Fruit fly (Drosophila melanogaster) whole organism, adult: ENCODE measurements around the gene CG34293.

ENCODE experiments used
- CG33017 ChIP-seq: fragments of 200-800 bp; sonication (Bioruptor generic); optimal IDR thresholded peaks from 2 replicates; lab custom pipeline; 2018; ENCODE audit warnings: missing biosample characterization, mild to moderate bottlenecking, missing genetic modification characterization, moderate library complexity
- CG7101 ChIP-seq: fragments of 200-800 bp; sonication (Bioruptor generic); optimal IDR thresholded peaks from 2 replicates; lab custom pipeline; 2018; ENCODE audit warnings: missing biosample characterization, mild to moderate bottlenecking, missing genetic modification characterization, moderate library complexity
- Crg-1 ChIP-seq: fragments of 200-800 bp; sonication (Bioruptor generic); optimal IDR thresholded peaks from 2 replicates; lab custom pipeline; 2016; ENCODE audit warnings: missing biosample characterization, missing genetic modification characterization
- Mnt ChIP-seq: fragments of 200-800 bp; sonication (Bioruptor generic); optimal IDR thresholded peaks from 2 replicates; lab custom pipeline; 2016; ENCODE audit warnings: missing biosample characterization, mild to moderate bottlenecking, missing genetic modification characterization
- cnc ChIP-seq, 2 experiments: fragments of >200 bp; optimal IDR thresholded peaks; 2 replicates each; lab custom pipeline; 2017
- kay ChIP-seq: fragments of 200-800 bp; sonication (Bioruptor generic); peaks from one replicate; lab custom pipeline; 2016; ENCODE audit warnings: missing biosample characterization, missing genetic modification characterization, borderline replicate concordance
- ovo ChIP-seq: fragments of 200-800 bp; sonication (Bioruptor generic); optimal IDR thresholded peaks from 2 replicates; lab custom pipeline; 2016; ENCODE audit warnings: missing biosample characterization, missing genetic modification characterization
- pad ChIP-seq: fragments of 200-800 bp; sonication (Bioruptor generic); optimal IDR thresholded peaks from 3 replicates; lab custom pipeline; 2017; ENCODE audit warnings: missing biosample characterization, missing genetic modification characterization, mild to moderate bottlenecking, moderate library complexity, missing genetic modification reagents
- tj ChIP-seq: fragments of 200-800 bp; sonication (Bioruptor generic); optimal IDR thresholded peaks from 3 replicates; lab custom pipeline; 2017; ENCODE audit warnings: missing biosample characterization, mild to moderate bottlenecking, missing genetic modification characterization, moderate library complexity

dm6 chr3R:27162824-27163223 is 2.6 kb downstream of the CG34293 start, which contains the start of gene ppk31:
- TF ChIP-seq kay (GFP tag; lab: Kevin White, UChicago) (no peak), ovo (GFP tag; lab: Kevin White, UChicago) (no peak), CG7101 (tag; lab: Kevin White, UChicago) (no peak), Crg-1 (GFP tag; lab: Kevin White, UChicago) (no peak), pad (GFP tag; lab: Kevin White, UChicago) (no peak), cnc (optimal IDR thresholded peaks at IDR 0.05; lab: Kevin White, UChicago) (no peak), tj (GFP tag; lab: Kevin White, UChicago) (no peak), CG33017 (tag; lab: Kevin White, UChicago) (no peak), Mnt (GFP tag; lab: Kevin White, UChicago) (no peak)
